Worm (Caenorhabditis elegans): Measurements from ENCODE around the gene phyh-1.

phyh-1 gene

ce11 chrIV:17249691-17250181 is 9.5 kb downstream of the phyh-1 start, which contains the start of gene eelo-2 (continued):
- TF ChIP-seq mdl-1 (tag; optimal IDR thresholded peaks at IDR 0.05) (peak; percentile 38 to 95), C16A3.4 (tag; optimal IDR thresholded peaks at IDR 0.05) (peak; percentile 100), zip-4 (GFP tag; optimal IDR thresholded peaks at IDR 0.05) (peak; percentile 94), lin-39 (tag; optimal IDR thresholded peaks at IDR 0.05) (peak; percentile 99), mep-1 (tag; optimal IDR thresholded peaks at IDR 0.05) (peak; percentile 100), grh-1 (GFP tag; IDR thresholded peaks at IDR 0.05) (peak; percentile 98), sup-37 (GFP tag; optimal IDR thresholded peaks at IDR 0.05) (peak; percentile 98), nhr-237 (tag; optimal IDR thresholded peaks at IDR 0.05) (peak; percentile 97), lsy-2 (tag; optimal IDR thresholded peaks at IDR 0.05) (peak; percentile 97), skn-1 (tag; optimal IDR thresholded peaks at IDR 0.05) (peak; percentile 98), snpc-4 (tag; optimal IDR thresholded peaks at IDR 0.05) (peak; percentile 95), nhr-11 (tag; optimal IDR thresholded peaks at IDR 0.05) (peak; percentile 97), nhr-12 (tag; optimal IDR thresholded peaks at IDR 0.05) (peak; percentile 73), aly-2 (tag; optimal IDR thresholded peaks at IDR 0.05) (peak; percentile 94), elt-2 (tag; optimal IDR thresholded peaks at IDR 0.05) (peak; percentile 94), rnt-1 (tag; optimal IDR thresholded peaks at IDR 0.05) (peak; percentile 99), pax-3 (tag; optimal IDR thresholded peaks at IDR 0.05) (peak; percentile 98), pag-3 (tag; optimal IDR thresholded peaks at IDR 0.05; ENCODE audit: borderline replicate concordance, insufficient read depth) (peak; percentile 74), pqm-1 (tag; optimal IDR thresholded peaks at IDR 0.05) (peak; percentile 92), unc-130 (tag; optimal IDR thresholded peaks at IDR 0.05) (peak; percentile 99), egl-13 (tag; optimal IDR thresholded peaks at IDR 0.05) (peak; percentile 97), fkh-8 (tag; optimal IDR thresholded peaks at IDR 0.05) (peak; percentile 99), efl-3 (GFP tag; optimal IDR thresholded peaks at IDR 0.05) (peak; percentile 91), ztf-4 (tag; optimal IDR thresholded peaks at IDR 0.05) (peak; percentile 97), fkh-10 (GFP tag; optimal IDR thresholded peaks at IDR 0.05) (peak; percentile 99), nhr-90 (tag; optimal IDR thresholded peaks at IDR 0.05; ENCODE audit: poor library complexity) (peak; percentile 99), efl-1 (optimal IDR thresholded peaks at IDR 0.05) (peak; percentile 100), efl-1 (GFP tag; optimal IDR thresholded peaks at IDR 0.05 in 1 of 2) (peak; percentile 100), fkh-4 (tag; optimal IDR thresholded peaks at IDR 0.05; ENCODE audit: borderline replicate concordance) (peak; percentile 82), mef-2 (tag; optimal IDR thresholded peaks at IDR 0.05) (peak; percentile 87), nhr-28 (tag; optimal IDR thresholded peaks at IDR 0.05) (no peak), fos-1 (tag; optimal IDR thresholded peaks at IDR 0.05) (peak; percentile 96), unc-86 (tag; optimal IDR thresholded peaks at IDR 0.05) (peak; percentile 99), nhr-76 (tag; optimal IDR thresholded peaks at IDR 0.05) (peak; percentile 80), lin-15B (tag; optimal IDR thresholded peaks at IDR 0.05) (peak; percentile 99), hlh-17 (GFP tag; optimal IDR thresholded peaks at IDR 0.05; ENCODE audit: borderline replicate concordance) (no peak), mab-9 (GFP tag; IDR thresholded peaks at IDR 0.05) (peak; percentile 98), snu-23 (GFP tag; optimal IDR thresholded peaks at IDR 0.05) (peak; percentile 99), lin-35 (GFP tag; optimal IDR thresholded peaks at IDR 0.05) (peak; percentile 100), dsc-1 (tag; optimal IDR thresholded peaks at IDR 0.05) (peak; percentile 99), ets-5 (GFP tag; IDR thresholded peaks at IDR 0.05) (no peak), unc-30 (tag; optimal IDR thresholded peaks at IDR 0.05) (peak; percentile 83), nhr-84 (tag; optimal IDR thresholded peaks at IDR 0.05) (no peak), C04F5.9 (tag; optimal IDR thresholded peaks at IDR 0.05) (peak; percentile 92), alr-1 (tag; optimal IDR thresholded peaks at IDR 0.05; ENCODE audit: borderline replicate concordance) (no peak), nhr-71 (tag; optimal IDR thresholded peaks at IDR 0.05) (peak; percentile 99), ceh-63 (GFP tag; optimal IDR thresholded peaks at IDR 0.05) (no peak), elt-3 (tag; optimal IDR thresholded peaks at IDR 0.05) (peak; percentile 60 to 97 (median 88)), C34B4.2 (tag; optimal IDR thresholded peaks at IDR 0.05) (peak; percentile 91), sptf-1 (tag; optimal IDR thresholded peaks at IDR 0.05) (no peak), jun-1 (tag; optimal IDR thresholded peaks at IDR 0.05) (peak; percentile 98), tlp-1 (tag; optimal IDR thresholded peaks at IDR 0.05) (no peak)

All from whole organism, L1 larva.